Fruit fly (Drosophila melanogaster): ENCODE results near the gene CG32425.

CG32425 gene

DNA sequence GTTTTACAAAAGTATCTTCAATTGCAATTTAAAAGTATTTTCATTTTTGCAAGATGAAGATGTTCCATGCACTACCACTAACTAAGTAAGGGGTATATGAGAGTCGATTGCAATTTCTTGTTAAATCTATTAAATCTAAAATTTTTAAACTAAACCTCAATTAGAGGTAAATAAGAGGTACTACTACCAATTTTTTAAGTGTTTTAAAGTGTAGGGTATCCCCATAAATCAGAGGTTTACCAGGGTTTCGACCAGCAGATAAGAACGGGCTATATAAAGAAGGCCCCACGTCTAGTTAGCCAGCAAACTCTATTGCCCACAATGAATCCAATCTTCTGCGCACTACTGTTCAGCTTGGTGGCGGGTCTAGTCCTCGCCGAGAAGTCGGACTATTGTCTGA, 36.7 kb upstream of the CG32425 start, which contains the start of gene mag:
Gene mag (plus strand): TSS at position 301 of the 400 bp plus-strand sequence.
- no peak for TF ChIP-seq CG17806 (tag; optimal IDR thresholded peaks at IDR 0.05)
- no peak for TF ChIP-seq Pif1A (GFP tag; optimal IDR thresholded peaks at IDR 0.05)
- no peak for TF ChIP-seq CG14655 (GFP tag; optimal IDR thresholded peaks at IDR 0.05)
- no peak for TF ChIP-seq CG9948 (tag; optimal IDR thresholded peaks at IDR 0.05)
- no peak for TF ChIP-seq CG10348 (GFP tag; IDR thresholded peaks at IDR 0.05)
- TF ChIP-seq fd96Ca (GFP tag; IDR thresholded peaks at IDR 0.05), result no peak
- TF ChIP-seq CG4496 (GFP tag; IDR thresholded peaks at IDR 0.05), result no peak
- TF ChIP-seq CG12605 (GFP tag; IDR thresholded peaks at IDR 0.05), result no peak
- no peak for TF ChIP-seq EcR (GFP tag; optimal IDR thresholded peaks at IDR 0.05)
- no peak for TF ChIP-seq CG8301 (tag; optimal IDR thresholded peaks at IDR 0.05)
- no peak for TF ChIP-seq Pif1B (GFP tag; optimal IDR thresholded peaks at IDR 0.05)
- no peak for TF ChIP-seq CG8159 (tag; optimal IDR thresholded peaks at IDR 0.05)
- no peak for TF ChIP-seq CG34367 (tag; optimal IDR thresholded peaks at IDR 0.05)
- no peak for TF ChIP-seq CG13204 (GFP tag; optimal IDR thresholded peaks at IDR 0.05)
- no peak for TF ChIP-seq CG15710 (tag; optimal IDR thresholded peaks at IDR 0.05)
- TF ChIP-seq rn (GFP tag; IDR thresholded peaks at IDR 0.05), result no peak
- TF ChIP-seq Snoo (tag; optimal IDR thresholded peaks at IDR 0.05), result no peak
- TF ChIP-seq gl (tag; optimal IDR thresholded peaks at IDR 0.05), result no peak

DNA sequence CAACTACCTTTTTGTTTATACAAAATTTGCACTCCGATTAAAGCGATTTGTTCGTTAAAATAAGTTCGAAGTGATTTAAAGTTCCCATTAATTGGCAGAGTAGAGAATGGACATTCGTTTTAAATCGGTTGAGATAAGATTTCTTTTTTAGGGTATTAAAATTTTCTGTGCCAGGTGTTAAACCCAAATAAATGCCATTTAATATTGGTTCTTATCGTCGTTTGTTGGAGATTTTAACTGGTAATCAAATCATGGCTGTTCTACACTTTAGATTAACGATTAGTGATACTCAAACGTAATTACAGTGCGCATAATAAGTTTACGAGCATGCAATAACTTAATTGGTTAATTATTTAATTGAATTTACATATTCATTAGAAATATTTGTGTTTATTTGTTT, 34.7 kb upstream of the CG32425 start:
- TF ChIP-seq CG9948 (tag; optimal IDR thresholded peaks at IDR 0.05), result no peak
- TF ChIP-seq CG34367 (tag; optimal IDR thresholded peaks at IDR 0.05), result no peak
- no peak for TF ChIP-seq D1 (tag; optimal IDR thresholded peaks at IDR 0.05)
- TF ChIP-seq CG4496 (GFP tag; IDR thresholded peaks at IDR 0.05), result no peak
- TF ChIP-seq CG8159 (tag; optimal IDR thresholded peaks at IDR 0.05), result no peak
- no peak for TF ChIP-seq Snoo (tag; optimal IDR thresholded peaks at IDR 0.05)
- TF ChIP-seq CG14655 (GFP tag; optimal IDR thresholded peaks at IDR 0.05), result no peak
- TF ChIP-seq CG32121 (GFP tag; IDR thresholded peaks at IDR 0.05), result no peak
- no peak for TF ChIP-seq CG10348 (GFP tag; IDR thresholded peaks at IDR 0.05)
- no peak for TF ChIP-seq Pif1B (GFP tag; optimal IDR thresholded peaks at IDR 0.05)
- TF ChIP-seq CG12605 (GFP tag; IDR thresholded peaks at IDR 0.05), result no peak
- no peak for TF ChIP-seq Ets98B (GFP tag; IDR thresholded peaks at IDR 0.05)
- no peak for TF ChIP-seq CG8301 (tag; optimal IDR thresholded peaks at IDR 0.05)
- TF ChIP-seq rn (GFP tag; IDR thresholded peaks at IDR 0.05), result no peak

DNA sequence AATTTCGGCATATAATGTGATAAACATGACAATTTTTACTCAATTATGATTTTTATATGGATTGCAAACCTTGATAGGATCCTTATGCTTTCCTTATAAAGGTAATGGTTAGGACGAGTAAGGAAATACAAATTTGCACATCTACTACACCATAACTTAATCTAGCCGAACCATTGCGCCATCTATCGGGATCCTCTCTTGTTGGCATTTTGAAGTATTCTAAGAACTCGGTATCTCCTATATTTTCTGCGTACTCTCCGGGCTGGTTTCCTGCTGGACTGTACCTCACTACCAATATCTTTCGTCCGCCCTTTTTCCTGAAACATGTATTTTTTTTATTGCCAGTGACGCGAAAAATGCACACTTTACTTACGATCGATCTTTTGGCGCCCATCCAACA, 32.4 kb upstream of the CG32425 start, which contains the start of gene atk:
Gene atk (minus strand): TSS at position 186 of the 400 bp plus-strand sequence.
- TF ChIP-seq fd96Ca (GFP tag; IDR thresholded peaks at IDR 0.05) (no peak), CG10348 (GFP tag; IDR thresholded peaks at IDR 0.05) (no peak), CG12605 (GFP tag; IDR thresholded peaks at IDR 0.05) (no peak), D1 (tag; optimal IDR thresholded peaks at IDR 0.05) (no peak), CG4496 (GFP tag; IDR thresholded peaks at IDR 0.05) (no peak), CG8159 (tag; optimal IDR thresholded peaks at IDR 0.05) (no peak), CG34367 (tag; optimal IDR thresholded peaks at IDR 0.05) (no peak), EcR (GFP tag; optimal IDR thresholded peaks at IDR 0.05) (no peak), CG9948 (tag; optimal IDR thresholded peaks at IDR 0.05) (no peak), CG13204 (GFP tag; optimal IDR thresholded peaks at IDR 0.05) (no peak), Pif1B (GFP tag; optimal IDR thresholded peaks at IDR 0.05) (no peak), Ets98B (GFP tag; IDR thresholded peaks at IDR 0.05) (no peak), CG17806 (tag; optimal IDR thresholded peaks at IDR 0.05) (no peak), CG15710 (tag; optimal IDR thresholded peaks at IDR 0.05) (no peak), gl (tag; optimal IDR thresholded peaks at IDR 0.05) (no peak), CG14655 (GFP tag; optimal IDR thresholded peaks at IDR 0.05) (no peak), CG32121 (GFP tag; IDR thresholded peaks at IDR 0.05) (no peak), Pif1A (GFP tag; optimal IDR thresholded peaks at IDR 0.05) (no peak), Snoo (tag; optimal IDR thresholded peaks at IDR 0.05) (no peak), rn (GFP tag; IDR thresholded peaks at IDR 0.05) (no peak)

DNA sequence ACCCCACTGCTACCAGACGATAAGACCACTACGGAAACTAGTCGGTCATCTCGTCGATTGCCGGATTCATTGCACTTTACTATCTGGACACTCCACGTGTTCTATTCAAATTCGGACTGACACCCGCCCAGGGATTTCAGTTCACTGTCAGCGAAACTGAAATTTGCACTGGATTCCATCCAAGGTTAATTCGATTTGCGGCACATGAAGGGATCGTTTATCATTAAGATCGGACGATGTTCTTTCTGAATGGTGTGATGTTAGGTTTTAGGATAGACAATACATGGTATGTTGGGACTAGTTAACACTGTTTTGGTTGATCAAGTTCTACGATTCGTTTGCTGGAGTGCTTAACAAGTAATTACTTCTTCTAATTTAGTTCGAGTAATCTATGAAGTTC, 31.2 kb upstream of the CG32425 start, which contains the start of gene CG42764:
Gene CG42764 (minus strand): TSS at position 101 of the 400 bp plus-strand sequence.
- no peak for TF ChIP-seq CG15710 (tag; optimal IDR thresholded peaks at IDR 0.05)

DNA sequence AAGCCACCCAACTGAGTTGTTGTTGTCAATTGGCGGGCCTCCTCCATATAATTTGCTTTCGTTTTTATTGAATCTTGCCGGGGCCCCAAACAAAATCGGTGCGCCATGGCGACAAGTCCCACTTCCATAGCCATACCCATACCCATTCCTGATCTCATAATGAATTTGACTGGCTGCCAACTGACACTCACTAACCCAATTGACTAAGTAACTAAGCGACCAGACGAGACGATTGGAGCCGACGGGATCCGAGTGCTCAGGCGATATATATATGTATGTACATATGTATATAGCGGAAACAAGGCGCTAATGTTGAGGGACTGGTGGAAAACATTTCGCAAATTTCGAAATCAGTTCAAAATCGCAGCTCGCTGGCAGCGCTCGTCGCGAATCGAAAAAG, 30.5 kb upstream of the CG32425 start, which contains the start of gene Tdh:
Gene Tdh (plus strand): TSS at position 346 of the 400 bp plus-strand sequence.
- TF ChIP-seq CG9948 (tag; optimal IDR thresholded peaks at IDR 0.05), result no peak
- no peak for TF ChIP-seq CG4496 (GFP tag; IDR thresholded peaks at IDR 0.05)
- no peak for TF ChIP-seq CG17806 (tag; optimal IDR thresholded peaks at IDR 0.05)
- no peak for TF ChIP-seq CG13204 (GFP tag; optimal IDR thresholded peaks at IDR 0.05)
- no peak for TF ChIP-seq CG8159 (tag; optimal IDR thresholded peaks at IDR 0.05)
- TF ChIP-seq Ets98B (GFP tag; IDR thresholded peaks at IDR 0.05), result no peak
- TF ChIP-seq fd96Ca (GFP tag; IDR thresholded peaks at IDR 0.05), result no peak
- no peak for TF ChIP-seq CG34367 (tag; optimal IDR thresholded peaks at IDR 0.05)
- TF ChIP-seq gl (tag; optimal IDR thresholded peaks at IDR 0.05), result no peak
- TF ChIP-seq CG14655 (GFP tag; optimal IDR thresholded peaks at IDR 0.05), result no peak
- no peak for TF ChIP-seq rn (GFP tag; IDR thresholded peaks at IDR 0.05)

DNA sequence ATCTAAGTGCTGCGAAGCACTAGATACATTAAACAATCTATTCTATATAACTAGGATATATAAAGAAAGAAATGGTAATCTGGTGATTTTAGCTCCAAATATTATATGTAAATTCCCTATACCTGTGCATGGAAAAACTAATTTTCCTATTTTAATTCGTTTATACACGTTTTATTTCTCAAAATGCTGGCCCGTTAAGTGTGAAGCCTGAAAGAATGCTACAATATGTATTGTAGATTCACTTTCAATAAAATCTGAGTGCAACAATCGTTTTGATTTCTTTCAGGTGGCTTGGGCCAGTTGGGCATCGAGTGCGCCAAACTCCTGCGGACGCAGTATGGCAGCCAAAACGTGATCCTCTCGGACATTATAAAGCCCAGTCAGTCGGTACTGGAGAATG, 29.7 kb upstream of the CG32425 start:
- no peak for TF ChIP-seq Snoo (tag; optimal IDR thresholded peaks at IDR 0.05)
- no peak for TF ChIP-seq gl (tag; optimal IDR thresholded peaks at IDR 0.05)
- TF ChIP-seq CG32121 (GFP tag; IDR thresholded peaks at IDR 0.05), result no peak
- no peak for TF ChIP-seq Ets98B (GFP tag; IDR thresholded peaks at IDR 0.05)
